Worm (Caenorhabditis elegans) whole organism, L3 larva: ENCODE results near the gene Y46G5A.36.

Experiments
- R02D3.7 ChIP-seq: fragments of 150-350 bp; optimal IDR thresholded peaks from 2 replicates; lab custom pipeline; 2014; ENCODE audit warnings: missing biosample characterization, missing genetic modification characterization
- ZK546.5 ChIP-seq: sonication (generic microtip); optimal IDR thresholded peaks from 2 replicates; lab custom pipeline; 2017; ENCODE audit warnings: missing biosample characterization, missing genetic modification characterization
- aly-2 ChIP-seq: fragments of 150-350 bp; optimal IDR thresholded peaks from 2 replicates; lab custom pipeline; 2014; ENCODE audit warnings: missing biosample characterization, missing genetic modification characterization
- ama-1 ChIP-seq: fragments of 150-350 bp; optimal IDR thresholded peaks from 2 replicates; lab custom pipeline; 2018
- ceh-28 ChIP-seq: fragments of 150-350 bp; optimal IDR thresholded peaks from 2 replicates; lab custom pipeline; 2014; ENCODE audit warnings: missing biosample characterization, missing genetic modification reagents, missing genetic modification characterization
- ceh-82 ChIP-seq: fragments of 150-350 bp; optimal IDR thresholded peaks from 2 replicates; lab custom pipeline; 2014; ENCODE audit warnings: missing biosample characterization, missing genetic modification characterization
- ceh-9 ChIP-seq: sonication (generic microtip); optimal IDR thresholded peaks from 2 replicates; lab custom pipeline; 2018; ENCODE audit warnings: missing biosample characterization, missing genetic modification characterization
- egl-5 ChIP-seq: fragments of 150-350 bp; optimal IDR thresholded peaks from 2 replicates; lab custom pipeline; 2017; ENCODE audit warnings: missing biosample characterization, missing genetic modification reagents, missing genetic modification characterization, inconsistent platforms
- elt-1 ChIP-seq: fragments of 150-350 bp; optimal IDR thresholded peaks from 2 replicates; lab custom pipeline; 2014; ENCODE audit warnings: missing biosample characterization, missing genetic modification characterization
- elt-2 ChIP-seq: sonication (generic microtip); optimal IDR thresholded peaks from 2 replicates; lab custom pipeline; 2016; ENCODE audit warnings: missing genetic modification reagents, mild to moderate bottlenecking, missing genetic modification characterization, missing compliant biosample characterization
- elt-3 ChIP-seq, 3 experiments: fragments of 150-350 bp in 1 of 3; sonication (generic microtip) in 2 of 3; optimal IDR thresholded peaks; 2 replicates in 2 of 3; 4 replicates in 1 of 3; lab custom pipeline; 2014 to 2017; ENCODE audit warnings: missing biosample characterization in 3 of 3, missing genetic modification characterization in 3 of 3
- eor-1 ChIP-seq, 2 experiments: fragments of 150-350 bp; optimal IDR thresholded peaks; 2 replicates each; lab custom pipeline; 2014 to 2018; ENCODE audit warnings: missing biosample characterization in 2 of 2, missing genetic modification characterization in 2 of 2
- fkh-10 ChIP-seq: sonication (generic microtip); optimal IDR thresholded peaks from 2 replicates; lab custom pipeline; 2017; ENCODE audit warnings: missing biosample characterization, missing genetic modification reagents, missing genetic modification characterization
- fos-1 ChIP-seq: fragments of 150-350 bp; optimal IDR thresholded peaks from 2 replicates; lab custom pipeline; 2014; ENCODE audit warnings: missing biosample characterization, missing genetic modification characterization
- hmg-11 ChIP-seq: sonication (generic microtip); optimal IDR thresholded peaks from 2 replicates; lab custom pipeline; 2016; ENCODE audit warnings: missing genetic modification characterization, missing compliant biosample characterization
- jun-1 ChIP-seq: fragments of 150-350 bp; optimal IDR thresholded peaks from 2 replicates; lab custom pipeline; 2014; ENCODE audit warnings: missing biosample characterization, missing genetic modification reagents, missing genetic modification characterization
- lin-15B ChIP-seq: fragments of 150-350 bp; optimal IDR thresholded peaks from 2 replicates; lab custom pipeline; 2014; ENCODE audit warnings: missing biosample characterization, missing genetic modification characterization
- lin-39 ChIP-seq: fragments of 150-350 bp; optimal IDR thresholded peaks from 2 replicates; lab custom pipeline; 2018; ENCODE audit warnings: missing biosample characterization, missing genetic modification reagents, missing genetic modification characterization
- nfya-1 ChIP-seq: sonication (generic microtip); optimal IDR thresholded peaks from 2 replicates; lab custom pipeline; 2017; ENCODE audit warnings: missing genetic modification characterization, mild to moderate bottlenecking, missing compliant biosample characterization, antibody characterized with exemption, moderate library complexity; ENCODE audit not compliant: insufficient read depth
- nhr-12 ChIP-seq: fragments of 150-350 bp; optimal IDR thresholded peaks from 2 replicates; lab custom pipeline; 2014; ENCODE audit warnings: missing biosample characterization, missing genetic modification characterization
- nhr-237 ChIP-seq: fragments of 150-350 bp; optimal IDR thresholded peaks from 2 replicates; lab custom pipeline; 2014; ENCODE audit warnings: missing biosample characterization, missing genetic modification characterization
- nhr-25 ChIP-seq: sonication (generic microtip); optimal IDR thresholded peaks from 2 replicates; lab custom pipeline; 2017; ENCODE audit warnings: missing biosample characterization, missing genetic modification characterization
- nhr-28 ChIP-seq: fragments of 150-350 bp; optimal IDR thresholded peaks from 2 replicates; lab custom pipeline; 2014; ENCODE audit warnings: missing biosample characterization, missing genetic modification characterization
- nhr-67 ChIP-seq: fragments of 150-350 bp; optimal IDR thresholded peaks from 2 replicates; lab custom pipeline; 2014; ENCODE audit warnings: missing biosample characterization, missing genetic modification characterization
- pha-4 ChIP-seq: fragments of 150-350 bp; optimal IDR thresholded peaks from 2 replicates; lab custom pipeline; 2014; ENCODE audit warnings: missing biosample characterization, missing genetic modification reagents, missing genetic modification characterization
- pqm-1 ChIP-seq: fragments of 150-350 bp; optimal IDR thresholded peaks from 2 replicates; lab custom pipeline; 2017; ENCODE audit warnings: missing biosample characterization, missing genetic modification characterization, inconsistent platforms
- sea-2 ChIP-seq: fragments of 150-350 bp; sonication (generic microtip); optimal IDR thresholded peaks from 4 replicates; lab custom pipeline; 2014; ENCODE audit warnings: missing biosample characterization, missing genetic modification reagents, missing genetic modification characterization
- skn-1 ChIP-seq: fragments of 150-350 bp; optimal IDR thresholded peaks from 2 replicates; lab custom pipeline; 2014; ENCODE audit warnings: missing biosample characterization, missing genetic modification characterization
- snpc-4 ChIP-seq: fragments of 150-350 bp; optimal IDR thresholded peaks from 2 replicates; lab custom pipeline; 2014; ENCODE audit warnings: missing biosample characterization, missing genetic modification characterization
- tbx-2 ChIP-seq: sonication (generic microtip); optimal IDR thresholded peaks from 2 replicates; lab custom pipeline; 2016; ENCODE audit warnings: mild to moderate bottlenecking, missing genetic modification characterization, missing compliant biosample characterization
- unc-39 ChIP-seq: sonication (generic microtip); optimal IDR thresholded peaks from 4 replicates; lab custom pipeline; 2017; ENCODE audit warnings: missing biosample characterization, missing genetic modification characterization
- unc-62 ChIP-seq: fragments of 150-350 bp; sonication (generic microtip); optimal IDR thresholded peaks from 4 replicates; lab custom pipeline; 2014; ENCODE audit warnings: missing biosample characterization, missing genetic modification reagents, missing genetic modification characterization
- zag-1 ChIP-seq: fragments of 150-350 bp; optimal IDR thresholded peaks from 2 replicates; lab custom pipeline; 2014; ENCODE audit warnings: missing biosample characterization, missing genetic modification characterization
- ztf-4 ChIP-seq: fragments of 150-350 bp; optimal IDR thresholded peaks from 2 replicates; lab custom pipeline; 2014; ENCODE audit warnings: missing biosample characterization, missing genetic modification characterization

The Y46G5A.36 gene

DNA sequence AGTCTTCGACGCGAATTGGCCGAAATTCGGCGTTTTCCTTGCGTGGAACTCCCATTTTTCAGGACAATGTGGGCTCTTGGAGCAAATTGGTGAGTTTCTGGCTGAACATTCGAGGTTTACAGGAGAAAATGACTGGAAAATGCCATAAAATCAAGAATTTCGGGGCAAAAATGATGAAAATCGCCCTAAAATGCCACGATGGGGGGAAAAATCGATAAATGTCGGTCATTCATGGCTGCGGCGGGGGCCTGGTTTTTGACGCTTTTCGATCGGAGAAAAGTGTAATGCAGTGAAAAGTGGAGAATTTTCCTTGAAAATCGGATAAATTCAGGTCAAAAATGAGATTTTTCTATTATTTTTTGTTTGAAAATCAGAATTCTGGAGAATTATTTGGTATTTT lies 18.3 kb upstream of the Y46G5A.36 start, which contains the start of the genes Y46G5A.18 and Y46G5A.47:
Gene Y46G5A.18, minus strand, starts transcription at position 101 of the 400 bp plus-strand sequence.
Gene Y46G5A.47, minus strand, starts transcription at position 146 of the 400 bp plus-strand sequence.
- TF ChIP-seq eor-1 (tag; optimal IDR thresholded peaks at IDR 0.05; lab: Kevin White, UChicago) = no peak
- no peak for TF ChIP-seq ama-1 (lab: Kevin White, UChicago)
- TF ChIP-seq pha-4 (tag; lab: Kevin White, UChicago) = no peak
- TF ChIP-seq ceh-82 (tag; lab: Kevin White, UChicago) = no peak
- no peak for TF ChIP-seq elt-1 (tag; lab: Kevin White, UChicago)
- no peak for TF ChIP-seq ztf-4 (tag; lab: Kevin White, UChicago)
- no peak for TF ChIP-seq fkh-10 (GFP tag; lab: Kevin White, UChicago)
- TF ChIP-seq hmg-11 = no peak
- no peak for TF ChIP-seq unc-62 (GFP tag; lab: Kevin White, UChicago)
- TF ChIP-seq elt-2 = no peak

DNA sequence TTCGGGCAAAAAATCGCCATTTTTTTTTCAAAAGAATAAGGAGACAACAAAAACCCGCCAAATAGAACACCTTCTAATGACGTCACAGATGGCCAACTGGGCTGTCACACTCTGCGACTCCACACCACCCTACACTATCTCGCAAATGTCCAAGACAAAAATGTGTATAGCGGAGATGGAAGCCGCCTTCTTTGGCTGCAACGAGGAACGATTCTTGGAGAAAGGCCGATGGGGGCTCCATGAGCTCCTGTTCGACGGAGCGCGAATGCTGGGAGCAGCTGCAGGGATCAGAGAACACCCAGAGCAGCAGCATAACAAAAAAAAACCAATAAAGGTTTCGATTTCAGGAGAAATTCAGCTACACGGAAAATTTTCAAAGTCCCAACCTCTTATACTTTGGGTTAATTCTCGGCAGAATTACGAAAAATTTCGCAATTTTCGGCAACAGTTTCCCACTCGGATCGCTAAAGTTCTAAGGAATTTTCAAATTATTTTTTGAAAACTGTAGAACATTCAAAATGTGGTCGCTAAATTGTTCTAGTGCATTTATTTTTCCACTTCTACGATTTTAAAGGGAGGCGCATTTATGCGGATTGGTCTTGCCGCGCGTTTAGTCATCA lies 17.6 kb upstream of the Y46G5A.36 start:
- no peak for TF ChIP-seq jun-1
- no peak for TF ChIP-seq ceh-9 (tag; lab: Kevin White, UChicago)
- TF ChIP-seq lin-15B = peak; percentile 79
- peak; percentile 58 for TF ChIP-seq lin-39 (tag; lab: Kevin White, UChicago)
- TF ChIP-seq nhr-237 (tag; lab: Kevin White, UChicago) = no peak
- no peak for TF ChIP-seq nhr-12 (tag; lab: Kevin White, UChicago)
- TF ChIP-seq fos-1 (tag; lab: Kevin White, UChicago) = no peak
- no peak for TF ChIP-seq nhr-67 (tag; lab: Kevin White, UChicago)
- peak; percentile 72 for TF ChIP-seq nfya-1
- peak; percentile 21 for TF ChIP-seq pha-4 (tag; lab: Kevin White, UChicago)
- no peak for TF ChIP-seq eor-1 (tag; optimal IDR thresholded peaks at IDR 0.05; lab: Kevin White, UChicago)
- TF ChIP-seq ama-1 (lab: Kevin White, UChicago) = peak; percentile 29
- TF ChIP-seq nhr-25 (tag; lab: Kevin White, UChicago) = no peak
- no peak for TF ChIP-seq aly-2 (tag; lab: Kevin White, UChicago)
- no peak for TF ChIP-seq unc-39 (tag; lab: Kevin White, UChicago)
- no peak for TF ChIP-seq zag-1 (tag; lab: Kevin White, UChicago)
- TF ChIP-seq ceh-28 = no peak
- TF ChIP-seq egl-5 (tag; lab: Kevin White, UChicago) = peak; percentile 1
- TF ChIP-seq fkh-10 (GFP tag; lab: Kevin White, UChicago) = no peak
- TF ChIP-seq ztf-4 (tag; lab: Kevin White, UChicago) = no peak
- peak; percentile 79 for TF ChIP-seq hmg-11
- TF ChIP-seq ceh-82 (tag; lab: Kevin White, UChicago) = no peak
- no peak for TF ChIP-seq snpc-4 (tag; lab: Kevin White, UChicago)
- TF ChIP-seq ZK546.5 (tag; lab: Kevin White, UChicago) = no peak

DNA sequence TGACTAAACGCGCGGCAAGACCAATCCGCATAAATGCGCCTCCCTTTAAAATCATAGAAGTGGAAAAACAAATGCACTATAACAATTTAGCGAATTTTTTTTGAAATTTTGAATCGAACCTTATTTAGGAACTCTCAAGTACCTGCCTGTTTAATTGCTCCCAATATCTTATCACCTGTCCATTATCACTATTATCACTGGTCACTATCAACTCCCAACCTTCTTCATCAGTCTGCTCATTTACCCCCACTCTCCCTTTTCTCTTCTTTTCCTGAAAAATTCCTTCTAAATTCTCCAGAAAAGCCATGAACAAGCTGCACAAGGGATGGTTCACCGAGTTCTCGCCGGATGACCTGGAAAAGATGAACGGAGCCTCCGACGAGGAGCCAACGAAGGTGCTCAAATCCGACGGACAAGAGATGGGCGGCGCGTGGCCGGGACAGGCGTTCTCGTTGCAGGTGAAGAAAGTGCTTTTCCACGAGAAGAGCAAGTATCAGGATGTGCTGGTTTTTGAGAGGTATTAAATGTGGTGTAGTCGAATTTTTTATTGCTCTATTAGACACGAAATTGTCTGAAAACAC lies 16.8 kb upstream of the Y46G5A.36 start, which contains the start of gene spds-1:
Gene spds-1, plus strand, starts transcription at position 298 of the 581 bp plus-strand sequence.
- TF ChIP-seq tbx-2 (no peak), lin-39 (tag; lab: Kevin White, UChicago) (no peak), elt-2 (peak; percentile 59), pqm-1 (tag; lab: Kevin White, UChicago) (peak; percentile 28), elt-1 (tag; lab: Kevin White, UChicago) (no peak), egl-5 (tag; lab: Kevin White, UChicago) (no peak), nhr-25 (tag; lab: Kevin White, UChicago) (no peak), elt-3 (tag; optimal IDR thresholded peaks at IDR 0.05; lab: Kevin White, UChicago) (no peak)

DNA sequence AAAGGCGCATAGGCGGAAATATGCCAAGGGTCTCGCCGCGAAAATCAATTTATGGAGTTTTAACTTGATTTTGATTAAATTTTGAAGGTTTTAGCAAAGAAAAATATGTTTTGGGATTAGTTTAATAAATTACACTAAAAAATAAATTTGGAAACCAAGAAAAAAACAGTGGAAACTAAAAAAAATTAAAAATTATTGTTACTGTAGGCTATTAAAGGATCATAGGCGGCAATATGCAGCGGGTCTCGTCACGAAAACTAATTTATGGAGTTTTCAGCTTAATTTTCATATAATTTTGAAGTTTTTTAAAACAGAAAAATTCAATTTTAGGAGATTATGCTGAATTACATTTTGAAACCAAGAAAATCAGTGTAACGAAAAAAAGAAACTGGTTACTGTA lies 14.7 kb upstream of the Y46G5A.36 start:
- no peak for TF ChIP-seq nhr-28 (tag; lab: Kevin White, UChicago)
- no peak for TF ChIP-seq nhr-237 (tag; lab: Kevin White, UChicago)
- TF ChIP-seq elt-1 (tag; lab: Kevin White, UChicago) = no peak
- no peak for TF ChIP-seq aly-2 (tag; lab: Kevin White, UChicago)
- TF ChIP-seq lin-15B = no peak
- TF ChIP-seq eor-1 (tag; optimal IDR thresholded peaks at IDR 0.05; lab: Kevin White, UChicago) = no peak
- no peak for TF ChIP-seq skn-1 (tag; lab: Kevin White, UChicago)
- no peak for TF ChIP-seq fos-1 (tag; lab: Kevin White, UChicago)
- TF ChIP-seq jun-1 = no peak
- TF ChIP-seq R02D3.7 (tag; lab: Kevin White, UChicago) = no peak
- TF ChIP-seq sea-2 (GFP tag; lab: Kevin White, UChicago) = no peak
